Worm (Caenorhabditis elegans) whole organism, midembryonic: ENCODE results near the gene ttr-13.

Experiments used
- T22C8.4 ChIP-seq: fragments of 200-800 bp; sonication (Bioruptor generic); IDR thresholded peaks from 2 replicates; pipeline ENCODE4 v1.3.6; 2022; ENCODE audit warnings: missing genetic modification characterization, missing compliant biosample characterization
- cog-1 ChIP-seq: sonication (generic microtip); optimal IDR thresholded peaks from 2 replicates; lab custom pipeline; 2016; ENCODE audit warnings: missing genetic modification characterization, missing compliant biosample characterization
- flt-1 ChIP-seq: fragments of 200-800 bp; sonication (Bioruptor generic); IDR thresholded peaks from 2 replicates; pipeline ENCODE4 v1.3.6; 2022; ENCODE audit warnings: missing genetic modification characterization, missing compliant biosample characterization
- med-1 ChIP-seq: sonication (generic microtip); optimal IDR thresholded peaks from 2 replicates; lab custom pipeline; 2017; ENCODE audit warnings: missing genetic modification characterization, mild to moderate bottlenecking, missing compliant biosample characterization, antibody characterized with exemption, missing genetic modification reagents; ENCODE audit not compliant: insufficient read depth
- ref-1 ChIP-seq: fragments of 200-800 bp; sonication (Bioruptor generic); conservative IDR thresholded peaks from 2 replicates; pipeline ENCODE4 v1.3.6; 2022; ENCODE audit warnings: missing genetic modification reagents, missing genetic modification characterization, missing compliant biosample characterization
- tab-1 ChIP-seq: fragments of 200-800 bp; sonication (Bioruptor generic); IDR thresholded peaks from 2 replicates; pipeline ENCODE4 v1.3.6; 2022; ENCODE audit warnings: missing genetic modification characterization, missing compliant biosample characterization
- ztf-23 ChIP-seq: fragments of 200-800 bp; sonication (Bioruptor generic); IDR thresholded peaks from 2 replicates; pipeline ENCODE4 v1.3.6; 2022; ENCODE audit warnings: missing genetic modification reagents, missing genetic modification characterization, missing compliant biosample characterization
- ztf-29 ChIP-seq: fragments of 200-800 bp; sonication (Bioruptor generic); IDR thresholded peaks from 2 replicates; pipeline ENCODE4 v1.3.6; 2022; ENCODE audit warnings: missing genetic modification reagents, missing genetic modification characterization, missing compliant biosample characterization

- TF ChIP-seq tab-1 (GFP tag; lab: Robert Waterston, UW) (no peak), ztf-29 (GFP tag; lab: Robert Waterston, UW) (no peak), med-1 (GFP tag; lab: Kevin White, UChicago) (no peak), flt-1 (no peak), cog-1 (tag; lab: Kevin White, UChicago) (no peak), ztf-23 (no peak), ref-1 (GFP tag; lab: Robert Waterston, UW) (no peak), T22C8.4 (GFP tag; lab: Robert Waterston, UW) (no peak)
Observed at ce11 chrV:20600704-20601103, 36.1 kb downstream of the ttr-13 start.
